Fruit fly (Drosophila melanogaster): ENCODE measurements around the gene CG4360.

DNA sequence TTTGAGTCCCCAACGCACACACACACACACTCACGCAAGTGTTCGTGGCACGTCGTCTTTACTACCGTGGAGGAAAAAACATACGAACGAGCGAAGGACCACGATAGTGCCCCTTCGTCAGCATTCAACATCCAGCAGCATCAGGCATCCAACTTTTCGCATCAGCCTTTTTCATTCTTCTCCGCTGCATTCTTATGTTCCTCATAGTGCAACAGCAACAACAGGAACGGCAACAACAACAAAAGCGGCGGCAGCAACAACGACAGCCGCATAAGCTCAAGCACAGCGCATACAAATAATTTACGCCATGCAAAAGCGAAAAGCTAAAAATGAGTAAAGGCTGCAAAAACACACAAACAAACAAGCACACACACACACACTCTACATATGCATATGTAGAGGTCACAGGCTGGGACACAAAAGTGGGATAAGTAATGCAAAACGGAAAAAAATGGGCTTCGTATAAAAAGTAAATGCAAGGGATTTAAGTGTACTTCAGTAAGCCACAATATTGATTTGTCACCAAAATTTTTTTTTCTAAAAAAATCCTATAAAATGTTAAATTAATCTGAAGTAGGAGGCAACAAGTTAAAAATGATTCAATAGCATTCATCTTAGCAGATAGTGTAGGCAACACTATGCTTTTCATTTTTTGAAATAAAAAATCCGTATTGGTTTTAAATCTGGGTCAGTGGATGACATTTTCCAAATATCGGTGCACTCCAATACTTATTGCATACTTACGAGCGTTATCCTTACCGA lies 44.9 kb downstream of the CG4360 start:
- TF ChIP-seq da (GFP tag; optimal IDR thresholded peaks at IDR 0.05) (no peak), Abd-B (GFP tag; optimal IDR thresholded peaks at IDR 0.05) (no peak)

Measured in whole organism, embryonic.